Worm (Caenorhabditis elegans) whole organism, late embryonic: ENCODE results near the gene wrm-1.

ENCODE experiments used
- ama-1 ChIP-seq: fragments of 150-350 bp; optimal IDR thresholded peaks from 2 replicates; lab custom pipeline; 2014
- ceh-30 ChIP-seq: fragments of 150-350 bp; optimal IDR thresholded peaks from 2 replicates; lab custom pipeline; 2014; ENCODE audit warnings: missing biosample characterization, missing genetic modification characterization
- ceh-9 ChIP-seq: sonication (generic microtip); optimal IDR thresholded peaks from 2 replicates; lab custom pipeline; 2016; ENCODE audit warnings: mild to moderate bottlenecking, missing genetic modification characterization, inconsistent platforms, missing compliant biosample characterization
- eyg-1 ChIP-seq: sonication (generic microtip); optimal IDR thresholded peaks from 2 replicates; lab custom pipeline; 2016; ENCODE audit warnings: missing genotype, missing genetic modification characterization, missing compliant biosample characterization
- hlh-13 ChIP-seq: fragments of 200-800 bp; sonication (Bioruptor generic); optimal IDR thresholded peaks from 2 replicates; lab custom pipeline; 2018; ENCODE audit warnings: mild to moderate bottlenecking, missing genetic modification characterization, missing compliant biosample characterization
- hlh-15 ChIP-seq: sonication (generic microtip); optimal IDR thresholded peaks from 2 replicates; lab custom pipeline; 2016; ENCODE audit warnings: missing genetic modification characterization, missing compliant biosample characterization
- hlh-8 ChIP-seq: sonication (generic microtip); optimal IDR thresholded peaks from 2 replicates; lab custom pipeline; 2016; ENCODE audit warnings: missing genotype, missing genetic modification characterization, missing compliant biosample characterization
- lim-6 ChIP-seq: sonication (generic microtip); optimal IDR thresholded peaks from 2 replicates; lab custom pipeline; 2016; ENCODE audit warnings: missing genetic modification characterization, missing compliant biosample characterization
- mec-3 ChIP-seq: sonication (generic microtip); optimal IDR thresholded peaks from 2 replicates; lab custom pipeline; 2016; ENCODE audit warnings: borderline replicate concordance, missing genetic modification characterization, missing compliant biosample characterization
- nfya-1 ChIP-seq: sonication (generic microtip); optimal IDR thresholded peaks from 2 replicates; lab custom pipeline; 2017; ENCODE audit warnings: missing genetic modification characterization, mild to moderate bottlenecking, missing compliant biosample characterization, antibody characterized with exemption, moderate library complexity
- pax-1 ChIP-seq: fragments of 150-350 bp; optimal IDR thresholded peaks from 2 replicates; lab custom pipeline; 2014; ENCODE audit warnings: missing biosample characterization, missing genetic modification characterization

ce11 chrIII:5729367-5729766 lies 6.7 kb downstream of the wrm-1 start:
- TF ChIP-seq hlh-15 (tag; lab: Kevin White, UChicago) (no peak), nfya-1 (tag; lab: Kevin White, UChicago) (no peak), ama-1 (lab: Kevin White, UChicago) (no peak), ceh-30 (tag; lab: Kevin White, UChicago) (no peak), hlh-8 (tag; lab: Kevin White, UChicago) (no peak), mec-3 (tag; lab: Kevin White, UChicago) (no peak), ceh-9 (no peak), hlh-13 (no peak), lim-6 (tag; lab: Kevin White, UChicago) (no peak), pax-1 (tag; lab: Kevin White, UChicago) (no peak), eyg-1 (no peak)
